Fruit fly (Drosophila melanogaster): ENCODE measurements around the gene rngo.

Gene rngo

dm6 chrX:16422466-16423124 lies 18.6 kb upstream of the rngo start, which contains the start of gene hang (continued):
- TF ChIP-seq Gug (GFP tag; IDR thresholded peaks at IDR 0.05) (no peak), CG32006 (GFP tag; optimal IDR thresholded peaks at IDR 0.05) (no peak), Ets96B (tag; optimal IDR thresholded peaks at IDR 0.05) (peak; percentile 12), pdm3 (GFP tag; optimal IDR thresholded peaks at IDR 0.05) (peak; percentile 16), CG8119 (GFP tag; IDR thresholded peaks at IDR 0.05) (no peak), CG6792 (GFP tag; optimal IDR thresholded peaks at IDR 0.05) (no peak), OdsH (GFP tag; optimal IDR thresholded peaks at IDR 0.05) (peak; percentile 7), dsx (GFP tag; optimal IDR thresholded peaks at IDR 0.05; ENCODE audit: poor library complexity, severe bottlenecking) (peak; percentile 54), vri (GFP tag; optimal IDR thresholded peaks at IDR 0.05) (peak; percentile 48), Hr4 (GFP tag; optimal IDR thresholded peaks at IDR 0.05) (no peak), CG6163 (GFP tag; IDR thresholded peaks at IDR 0.05) (peak; percentile 12; the same call in 1 of the 3 replicates), eg (GFP tag; IDR thresholded peaks at IDR 0.05) (peak; percentile 70), Eip78C (GFP tag) (peak; percentile 87), Ets21C (GFP tag; optimal IDR thresholded peaks at IDR 0.05) (no peak), CG10669 (GFP tag; optimal IDR thresholded peaks at IDR 0.05) (peak; percentile 4), lz (GFP tag; optimal IDR thresholded peaks at IDR 0.05) (peak; percentile 25), Met (GFP tag; optimal IDR thresholded peaks at IDR 0.05) (no peak), fd59A (GFP tag; optimal IDR thresholded peaks at IDR 0.05) (no peak), topi (GFP tag; optimal IDR thresholded peaks at IDR 0.05) (peak; percentile 27), cyc (GFP tag; optimal IDR thresholded peaks at IDR 0.05) (peak; percentile 12), CG11762 (GFP tag; optimal IDR thresholded peaks at IDR 0.05; ENCODE audit: insufficient read depth) (no peak), Sox14 (GFP tag; optimal IDR thresholded peaks at IDR 0.05) (peak; percentile 55), CG6854 (GFP tag; optimal IDR thresholded peaks at IDR 0.05) (peak; percentile 64), CG10631 (GFP tag; optimal IDR thresholded peaks at IDR 0.05) (no peak), CG11902 (GFP tag; optimal IDR thresholded peaks at IDR 0.05) (no peak), fkh (GFP tag; optimal IDR thresholded peaks at IDR 0.05) (no peak), esn (GFP tag; optimal IDR thresholded peaks at IDR 0.05) (peak; percentile 61), CG1621 (tag; optimal IDR thresholded peaks at IDR 0.05) (peak; percentile 89), CG6276 (GFP tag; optimal IDR thresholded peaks at IDR 0.05) (peak; percentile 46), dac (GFP tag; optimal IDR thresholded peaks at IDR 0.05) (no peak), achi (GFP tag; optimal IDR thresholded peaks at IDR 0.05) (no peak), CG34406 (GFP tag; optimal IDR thresholded peaks at IDR 0.05) (no peak)

dm6 chrX:16423125-16423509 lies 18.1 kb upstream of the rngo start:
- TF ChIP-seq eg (GFP tag; IDR thresholded peaks at IDR 0.05) (peak; percentile 21; the same call in 1 of the 3 replicates), Blimp-1 (GFP tag; optimal IDR thresholded peaks at IDR 0.05) (peak; percentile 38), CG6163 (GFP tag; IDR thresholded peaks at IDR 0.05) (peak; percentile 55; the same call in 2 of the 3 replicates), spab (GFP tag; optimal IDR thresholded peaks at IDR 0.05) (no peak), Eip93F (GFP tag; optimal IDR thresholded peaks at IDR 0.05) (peak; percentile 15), CG32006 (GFP tag; optimal IDR thresholded peaks at IDR 0.05) (no peak), svp (GFP tag) (peak; percentile 70), CG11294 (GFP tag; IDR thresholded peaks at IDR 0.05) (peak; percentile 16; the same call in 1 of the 2 replicates), fd85E (GFP tag; optimal IDR thresholded peaks at IDR 0.05) (no peak), CG15336 (GFP tag; IDR thresholded peaks at IDR 0.05) (peak; percentile 53), CG6276 (GFP tag; optimal IDR thresholded peaks at IDR 0.05) (peak; percentile 14), CG7368 (GFP tag; optimal IDR thresholded peaks at IDR 0.05) (no peak), fd59A (GFP tag; optimal IDR thresholded peaks at IDR 0.05) (no peak)
